Worm (Caenorhabditis elegans) whole organism, young adult: ENCODE results near the gene gpx-3.
A peak's percentile ranks its signal among the peaks of the same experiment; 100 is the strongest.

Experiments
- F52B5.7 ChIP-seq: sonication (generic microtip); optimal IDR thresholded peaks from 2 replicates; lab custom pipeline; 2016; ENCODE audit warnings: mild to moderate bottlenecking, missing genetic modification characterization, missing compliant biosample characterization
- F57A8.1 ChIP-seq: fragments of 200-800 bp; sonication (Bioruptor generic); optimal IDR thresholded peaks from 2 replicates; lab custom pipeline; 2018; ENCODE audit warnings: mild to moderate bottlenecking, missing genetic modification characterization, moderate library complexity, missing compliant biosample characterization
- F57C9.4 ChIP-seq: sonication (generic microtip); optimal IDR thresholded peaks from 2 replicates; lab custom pipeline; 2017; ENCODE audit warnings: mild to moderate bottlenecking, missing genetic modification characterization, missing compliant biosample characterization
- K11D2.4 ChIP-seq: fragments of 200-800 bp; sonication (Bioruptor generic); IDR thresholded peaks from 2 replicates; pipeline ENCODE4 v1.3.6; 2022; ENCODE audit warnings: missing genetic modification reagents, missing genetic modification characterization, missing compliant biosample characterization
- K12H6.12 ChIP-seq: fragments of 200-800 bp; sonication (Bioruptor generic); optimal IDR thresholded peaks from 2 replicates; lab custom pipeline; 2018; ENCODE audit warnings: mild to moderate bottlenecking, missing genetic modification characterization, missing compliant biosample characterization
- akir-1 ChIP-seq: fragments of 200-800 bp; sonication (Bioruptor generic); optimal IDR thresholded peaks from 2 replicates; lab custom pipeline; 2018; ENCODE audit warnings: mild to moderate bottlenecking, missing genetic modification characterization, moderate library complexity, missing compliant biosample characterization
- aptf-2 ChIP-seq: fragments of 200-800 bp; sonication (Bioruptor generic); conservative IDR thresholded peaks from 2 replicates; pipeline ENCODE4 v1.3.6; 2022; ENCODE audit warnings: missing genetic modification reagents, missing genetic modification characterization, missing compliant biosample characterization
- athp-1 ChIP-seq: sonication (generic microtip); optimal IDR thresholded peaks from 2 replicates; lab custom pipeline; 2017; ENCODE audit warnings: mild to moderate bottlenecking, missing genetic modification characterization, missing compliant biosample characterization
- attf-3 ChIP-seq: fragments of 200-800 bp; sonication (Bioruptor generic); conservative IDR thresholded peaks from 2 replicates; pipeline ENCODE4 v1.3.6; 2022; ENCODE audit warnings: missing genetic modification reagents, missing genetic modification characterization, missing compliant biosample characterization
- attf-6 ChIP-seq: fragments of 200-800 bp; sonication (Bioruptor generic); IDR thresholded peaks from 2 replicates; pipeline ENCODE4 v1.3.6; 2022; ENCODE audit warnings: missing genetic modification reagents, missing genetic modification characterization, missing compliant biosample characterization
- cebp-1 ChIP-seq, 2 experiments: fragments of 200-800 bp in 1 of 2; sonication (Bioruptor generic) in 1 of 2; sonication (generic microtip) in 1 of 2; IDR thresholded peaks in 1 of 2; optimal IDR thresholded peaks in 1 of 2; 2 replicates each; pipeline versions ENCODE4 v1.3.6 to Lab custom; 2017 to 2022; ENCODE audit warnings: missing compliant biosample characterization in 2 of 2, missing genetic modification characterization in 2 of 2, mild to moderate bottlenecking in 1 of 2, missing genetic modification reagents in 1 of 2, moderate library complexity in 1 of 2
- ceh-40 ChIP-seq: fragments of 200-800 bp; sonication (Bioruptor generic); IDR thresholded peaks from 2 replicates; pipeline ENCODE4 v1.3.6; 2022; ENCODE audit warnings: missing genetic modification characterization, missing compliant biosample characterization
- dox-1 ChIP-seq: fragments of 200-800 bp; sonication (Bioruptor generic); IDR thresholded peaks from 2 replicates; pipeline ENCODE4 v1.3.6; 2022; ENCODE audit warnings: missing genetic modification reagents, missing genetic modification characterization, missing compliant biosample characterization
- egl-44 ChIP-seq: fragments of 200-800 bp; sonication (Bioruptor generic); IDR thresholded peaks from 2 replicates; pipeline ENCODE4 v1.3.6; 2022; ENCODE audit warnings: missing genetic modification reagents, missing genetic modification characterization, missing compliant biosample characterization
- egrh-3 ChIP-seq: fragments of 200-800 bp; sonication (Bioruptor generic); IDR thresholded peaks from 2 replicates; pipeline ENCODE4 v1.3.6; 2022; ENCODE audit warnings: missing genetic modification reagents, missing genetic modification characterization, missing compliant biosample characterization
- ets-4 ChIP-seq: fragments of 200-800 bp; sonication (Bioruptor generic); optimal IDR thresholded peaks from 2 replicates; lab custom pipeline; 2018; ENCODE audit warnings: mild to moderate bottlenecking, missing genetic modification characterization, missing compliant biosample characterization
- fkh-3 ChIP-seq: sonication (generic microtip); optimal IDR thresholded peaks from 2 replicates; lab custom pipeline; 2016; ENCODE audit warnings: mild to moderate bottlenecking, missing genetic modification characterization, missing compliant biosample characterization
- him-1 ChIP-seq: sonication (generic microtip); optimal IDR thresholded peaks from 2 replicates; lab custom pipeline; 2016; ENCODE audit warnings: missing genotype, missing genetic modification reagents, missing genetic modification characterization, missing compliant biosample characterization
- hmg-20 ChIP-seq: fragments of 200-800 bp; sonication (Bioruptor generic); IDR thresholded peaks from 2 replicates; pipeline ENCODE4 v1.3.6; 2022; ENCODE audit warnings: missing genetic modification reagents, missing genetic modification characterization, missing compliant biosample characterization
- hsf-1 ChIP-seq: fragments of 200-800 bp; sonication (Bioruptor generic); IDR thresholded peaks from 2 replicates; pipeline ENCODE4 v1.3.6; 2022; ENCODE audit warnings: missing genetic modification reagents, missing genetic modification characterization, missing compliant biosample characterization
- let-607 ChIP-seq, 2 experiments: fragments of 200-800 bp in 1 of 2; sonication (Bioruptor generic) in 1 of 2; sonication (generic microtip) in 1 of 2; optimal IDR thresholded peaks; 2 replicates each; lab custom pipeline; 2016 to 2018; ENCODE audit warnings: mild to moderate bottlenecking in 2 of 2, missing compliant biosample characterization in 2 of 2, missing genetic modification characterization in 2 of 2, moderate library complexity in 2 of 2, missing genotype in 1 of 2
- lin-40 ChIP-seq: sonication (generic microtip); optimal IDR thresholded peaks from 2 replicates; lab custom pipeline; 2016; ENCODE audit warnings: missing genetic modification characterization, mild to moderate bottlenecking, missing compliant biosample characterization, missing genotype, missing genetic modification reagents
- lir-1 ChIP-seq: fragments of 200-800 bp; sonication (Bioruptor generic); conservative IDR thresholded peaks from 2 replicates; pipeline ENCODE4 v1.3.6; 2022; ENCODE audit warnings: missing genetic modification reagents, missing genetic modification characterization, missing compliant biosample characterization
- lsy-27 ChIP-seq: sonication (generic microtip); optimal IDR thresholded peaks from 2 replicates; lab custom pipeline; 2017; ENCODE audit warnings: missing genetic modification characterization, mild to moderate bottlenecking, missing compliant biosample characterization, antibody characterized with exemption, missing genotype, borderline replicate concordance; ENCODE audit not compliant: insufficient read depth
- mcd-1 ChIP-seq: fragments of 200-800 bp; sonication (Bioruptor generic); IDR thresholded peaks from 2 replicates; pipeline ENCODE4 v1.3.6; 2022; ENCODE audit warnings: missing genetic modification reagents, missing genetic modification characterization, missing compliant biosample characterization
- mes-4 ChIP-seq: sonication (generic microtip); optimal IDR thresholded peaks from 2 replicates; lab custom pipeline; 2016; ENCODE audit warnings: missing genotype, missing genetic modification characterization, missing compliant biosample characterization
- nfyb-1 ChIP-seq: fragments of 200-800 bp; sonication (Bioruptor generic); IDR thresholded peaks from 2 replicates; pipeline ENCODE4 v1.3.6; 2022; ENCODE audit warnings: missing genetic modification reagents, missing genetic modification characterization, missing compliant biosample characterization
- nhr-27 ChIP-seq: fragments of 200-800 bp; sonication (Bioruptor generic); optimal IDR thresholded peaks from 2 replicates; lab custom pipeline; 2018; ENCODE audit warnings: mild to moderate bottlenecking, missing genetic modification characterization, moderate library complexity, missing compliant biosample characterization
- nhr-80 ChIP-seq: sonication (generic microtip); optimal IDR thresholded peaks from 2 replicates; lab custom pipeline; 2016; ENCODE audit warnings: missing genetic modification characterization, missing compliant biosample characterization
- pha-4 ChIP-seq: fragments of 150-350 bp; sonication (generic microtip); optimal IDR thresholded peaks from 2 replicates; lab custom pipeline; 2014; ENCODE audit warnings: missing biosample characterization, missing genetic modification reagents, missing genetic modification characterization
- rcor-1 ChIP-seq: fragments of 200-800 bp; sonication (Bioruptor generic); IDR thresholded peaks from 2 replicates; pipeline ENCODE4 v1.3.6; 2022; ENCODE audit warnings: missing genetic modification reagents, missing genetic modification characterization, missing compliant biosample characterization
- snpc-1.1 ChIP-seq: sonication (generic microtip); optimal IDR thresholded peaks from 2 replicates; lab custom pipeline; 2017; ENCODE audit warnings: missing genetic modification characterization, mild to moderate bottlenecking, missing compliant biosample characterization, antibody characterized with exemption, moderate library complexity, missing genotype, missing genetic modification reagents; ENCODE audit not compliant: insufficient read depth
- snpc-1.3 ChIP-seq: sonication (generic microtip); optimal IDR thresholded peaks from 2 replicates; lab custom pipeline; 2017; ENCODE audit warnings: missing genetic modification characterization, mild to moderate bottlenecking, missing compliant biosample characterization, antibody characterized with exemption, moderate library complexity, missing genotype, missing genetic modification reagents; ENCODE audit not compliant: insufficient read depth
- snpc-3.4 ChIP-seq: sonication (generic microtip); optimal IDR thresholded peaks from 2 replicates; lab custom pipeline; 2017; ENCODE audit warnings: missing genetic modification characterization, mild to moderate bottlenecking, missing compliant biosample characterization, antibody characterized with exemption, moderate library complexity, missing genotype, missing genetic modification reagents
- snpc-4 ChIP-seq, 5 experiments: fragments of 150-350 bp in 1 of 5; sonication (generic microtip) in 4 of 5; optimal IDR thresholded peaks; 2 replicates each; lab custom pipeline; 2014 to 2018; ENCODE audit warnings: missing genetic modification characterization in 5 of 5, missing biosample characterization in 3 of 5, antibody characterized with exemption in 2 of 5, mild to moderate bottlenecking in 2 of 5, missing compliant biosample characterization in 2 of 5, missing genotype in 2 of 5, moderate library complexity in 2 of 5, missing genetic modification reagents in 1 of 5
- somi-1 ChIP-seq: fragments of 200-800 bp; sonication (Bioruptor generic); optimal IDR thresholded peaks from 2 replicates; lab custom pipeline; 2018; ENCODE audit warnings: mild to moderate bottlenecking, missing genetic modification characterization, missing compliant biosample characterization
- unc-62 ChIP-seq: fragments of 150-350 bp; optimal IDR thresholded peaks from 2 replicates; lab custom pipeline; 2014; ENCODE audit warnings: missing biosample characterization, missing genetic modification reagents, missing genetic modification characterization
- ztf-26 ChIP-seq: sonication (generic microtip); optimal IDR thresholded peaks from 2 replicates; lab custom pipeline; 2017; ENCODE audit warnings: missing genetic modification characterization, missing compliant biosample characterization

The gpx-3 gene

DNA sequence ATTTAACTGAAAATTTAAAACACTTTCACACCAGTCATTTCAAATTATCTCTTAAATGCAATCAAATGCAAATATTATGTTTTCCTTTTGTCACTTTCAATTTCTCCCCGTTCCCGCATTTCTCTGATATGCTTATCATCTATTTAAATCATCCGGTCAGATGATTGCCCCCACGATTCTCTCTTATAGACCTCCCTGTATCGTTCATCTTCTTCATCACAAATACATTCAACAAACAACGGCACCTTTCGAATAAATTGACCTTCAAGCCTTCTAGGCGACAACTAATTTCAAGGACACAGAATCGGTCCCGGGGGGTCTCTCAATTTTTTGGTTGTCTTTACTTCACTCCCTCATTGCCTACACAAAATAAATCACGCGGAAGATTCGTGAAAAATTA lies 38.9 kb upstream of the gpx-3 start:
- TF ChIP-seq rcor-1 (GFP tag; lab: Robert Waterston, UW) (no peak), snpc-4 (GFP tag; optimal IDR thresholded peaks at IDR 0.05; lab: Kevin White, UChicago) (no peak), snpc-4 (tag; optimal IDR thresholded peaks at IDR 0.05; lab: Kevin White, UChicago) (no peak), nhr-80 (tag; lab: Kevin White, UChicago) (peak; percentile 19), ceh-40 (GFP tag; lab: Robert Waterston, UW) (no peak)

DNA sequence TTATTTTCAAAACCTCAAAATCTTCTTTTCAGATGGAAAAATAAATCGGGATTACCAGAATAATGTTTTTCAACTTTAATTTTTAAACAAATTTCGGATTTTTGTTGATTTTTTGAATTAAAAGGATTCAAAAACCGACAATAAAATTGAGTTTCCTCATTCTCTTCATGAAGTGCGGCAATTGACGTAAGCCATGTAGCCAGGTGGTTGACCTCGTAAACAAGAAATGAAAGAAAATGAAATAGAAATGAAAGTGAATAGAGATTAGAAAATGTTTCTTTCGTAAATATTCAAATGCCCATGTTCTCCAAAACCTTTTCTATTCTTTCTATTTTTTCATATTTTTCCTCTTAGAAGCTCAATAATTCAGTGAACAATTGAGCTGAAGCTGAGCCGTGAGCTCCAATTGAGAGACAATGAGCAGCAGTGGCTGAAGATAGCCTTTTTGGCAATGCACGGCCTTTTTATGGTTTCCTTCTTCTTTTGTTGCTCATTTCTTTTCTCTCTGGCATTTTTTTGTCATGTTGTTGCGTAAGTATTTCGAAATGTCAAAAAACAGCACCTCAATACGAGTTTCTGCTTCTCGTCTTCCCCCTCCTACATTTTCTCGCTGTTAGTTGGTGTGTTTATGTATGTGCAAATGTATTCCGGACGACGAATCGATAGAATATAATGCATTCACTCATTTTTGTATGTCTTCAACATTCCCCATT lies 37.9 kb upstream of the gpx-3 start:
- no peak for TF ChIP-seq egrh-3 (GFP tag; lab: Robert Waterston, UW)
- no peak for TF ChIP-seq lir-1 (GFP tag; lab: Robert Waterston, UW)
- no peak for TF ChIP-seq fkh-3 (tag; lab: Kevin White, UChicago)
- TF ChIP-seq somi-1 = no peak
- 0 out of 2 replicates have a peak, but pooled peaks have one; percentile 44 for TF ChIP-seq cebp-1 (GFP tag; IDR thresholded peaks at IDR 0.05; lab: Robert Waterston, UW)
- TF ChIP-seq cebp-1 (tag; optimal IDR thresholded peaks at IDR 0.05; lab: Kevin White, UChicago) = peak; percentile 88
- no peak for TF ChIP-seq F57C9.4 (tag; lab: Kevin White, UChicago)
- TF ChIP-seq dox-1 (GFP tag; lab: Robert Waterston, UW) = peak; percentile 42; the same call in 1 of the 2 replicates
- TF ChIP-seq mcd-1 (GFP tag; lab: Robert Waterston, UW) = no peak
- TF ChIP-seq egl-44 (GFP tag; lab: Robert Waterston, UW) = no peak
- TF ChIP-seq hmg-20 (GFP tag; lab: Robert Waterston, UW) = no peak
- no peak for TF ChIP-seq him-1
- TF ChIP-seq F57A8.1 = no peak
- TF ChIP-seq lsy-27 (tag; lab: Kevin White, UChicago) = no peak
- TF ChIP-seq attf-6 (GFP tag; lab: Robert Waterston, UW) = no peak

DNA sequence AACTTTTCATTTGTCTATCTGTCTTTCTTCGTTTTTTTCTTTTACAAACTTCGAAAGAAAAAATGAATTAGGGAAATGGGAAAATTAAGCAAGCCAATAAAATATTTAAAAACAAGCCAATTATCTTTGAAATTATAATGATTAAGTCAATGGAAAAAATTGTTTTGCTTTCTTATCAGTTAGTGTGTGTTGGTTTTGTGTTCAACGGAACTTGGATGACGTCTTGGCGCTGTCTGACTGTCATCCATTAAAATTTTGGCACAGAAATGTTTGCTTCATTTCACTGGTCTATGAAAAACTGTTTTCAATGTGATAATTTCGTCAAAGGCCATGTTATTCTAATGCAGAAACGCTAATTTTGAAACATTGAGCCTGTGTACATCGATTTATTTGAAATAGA lies 37.2 kb upstream of the gpx-3 start:
- TF ChIP-seq hsf-1 (GFP tag; lab: Robert Waterston, UW) = no peak
- no peak for TF ChIP-seq attf-3
- TF ChIP-seq K12H6.12 (tag; lab: Kevin White, UChicago) = no peak
- TF ChIP-seq mes-4 (tag; lab: Kevin White, UChicago) = no peak
- TF ChIP-seq F57A8.1 = no peak
- peak; percentile 46 for TF ChIP-seq nhr-80 (tag; lab: Kevin White, UChicago)
- no peak for TF ChIP-seq akir-1 (GFP tag; lab: Kevin White, UChicago)
- TF ChIP-seq snpc-1.3 = no peak
- TF ChIP-seq unc-62 (GFP tag; lab: Kevin White, UChicago) = peak; percentile 41

DNA sequence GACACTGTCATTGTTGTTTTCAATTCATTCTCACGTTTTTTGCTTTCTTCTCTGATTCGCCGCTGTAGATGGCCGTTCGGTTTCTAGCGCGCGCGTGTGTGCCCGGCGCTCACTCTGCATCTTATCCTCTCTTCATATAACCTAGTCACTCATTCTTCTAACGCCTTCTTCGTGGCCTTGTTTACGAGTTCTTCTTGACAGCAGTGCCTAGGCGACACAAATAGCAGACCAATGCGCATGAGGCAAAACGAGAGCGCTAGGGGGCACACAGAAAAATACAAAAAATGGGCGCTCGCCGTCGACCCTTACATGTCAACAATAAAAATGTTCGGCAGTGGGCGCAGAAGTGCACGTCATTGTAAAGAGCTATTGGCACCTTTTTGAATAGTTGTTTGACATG lies 36.6 kb upstream of the gpx-3 start:
- TF ChIP-seq F52B5.7 (tag; lab: Kevin White, UChicago) = no peak
- peak; percentile 19 for TF ChIP-seq pha-4 (tag; lab: Kevin White, UChicago)
- TF ChIP-seq cebp-1 (GFP tag; IDR thresholded peaks at IDR 0.05; lab: Robert Waterston, UW) = 0 out of 2 replicates have a peak, but pooled peaks have one; percentile 12
- TF ChIP-seq cebp-1 (tag; optimal IDR thresholded peaks at IDR 0.05; lab: Kevin White, UChicago) = peak; percentile 66
- TF ChIP-seq aptf-2 (GFP tag; lab: Robert Waterston, UW) = no peak
- TF ChIP-seq ets-4 (GFP tag; lab: Kevin White, UChicago) = no peak
- TF ChIP-seq F57C9.4 (tag; lab: Kevin White, UChicago) = no peak
- no peak for TF ChIP-seq attf-3
- TF ChIP-seq nfyb-1 (GFP tag; lab: Robert Waterston, UW) = peak; percentile 46; the same call in 1 of the 2 replicates
- TF ChIP-seq nhr-27 = peak; percentile 28
- TF ChIP-seq athp-1 (tag; lab: Kevin White, UChicago) = no peak
- TF ChIP-seq lir-1 (GFP tag; lab: Robert Waterston, UW) = 0 out of 2 replicates have a peak, but pooled peaks have one; percentile 18
- TF ChIP-seq snpc-4 (GFP tag; optimal IDR thresholded peaks at IDR 0.05; lab: Kevin White, UChicago) = no peak
- TF ChIP-seq snpc-4 (tag; optimal IDR thresholded peaks at IDR 0.05; lab: Kevin White, UChicago) = peak in 2 of 4 experiments; percentile 26 to 39
- peak; percentile 67 for TF ChIP-seq K12H6.12 (tag; lab: Kevin White, UChicago)
- no peak for TF ChIP-seq snpc-1.1 (tag; lab: Kevin White, UChicago)
- TF ChIP-seq snpc-3.4 (tag; lab: Kevin White, UChicago) = no peak
- TF ChIP-seq K11D2.4 (GFP tag; lab: Robert Waterston, UW) = peak; percentile 52; the same call in 1 of the 2 replicates
- peak in 1 of 2 experiments; percentile 7 for TF ChIP-seq let-607 (tag; optimal IDR thresholded peaks at IDR 0.05; lab: Kevin White, UChicago)
- TF ChIP-seq ztf-26 = peak; percentile 17
- TF ChIP-seq somi-1 = peak; percentile 32
- no peak for TF ChIP-seq lsy-27 (tag; lab: Kevin White, UChicago)
- TF ChIP-seq lin-40 (tag; lab: Kevin White, UChicago) = peak; percentile 54
